Fruit fly (Drosophila melanogaster): ENCODE measurements around the gene CG7376.

Gene CG7376

DNA sequence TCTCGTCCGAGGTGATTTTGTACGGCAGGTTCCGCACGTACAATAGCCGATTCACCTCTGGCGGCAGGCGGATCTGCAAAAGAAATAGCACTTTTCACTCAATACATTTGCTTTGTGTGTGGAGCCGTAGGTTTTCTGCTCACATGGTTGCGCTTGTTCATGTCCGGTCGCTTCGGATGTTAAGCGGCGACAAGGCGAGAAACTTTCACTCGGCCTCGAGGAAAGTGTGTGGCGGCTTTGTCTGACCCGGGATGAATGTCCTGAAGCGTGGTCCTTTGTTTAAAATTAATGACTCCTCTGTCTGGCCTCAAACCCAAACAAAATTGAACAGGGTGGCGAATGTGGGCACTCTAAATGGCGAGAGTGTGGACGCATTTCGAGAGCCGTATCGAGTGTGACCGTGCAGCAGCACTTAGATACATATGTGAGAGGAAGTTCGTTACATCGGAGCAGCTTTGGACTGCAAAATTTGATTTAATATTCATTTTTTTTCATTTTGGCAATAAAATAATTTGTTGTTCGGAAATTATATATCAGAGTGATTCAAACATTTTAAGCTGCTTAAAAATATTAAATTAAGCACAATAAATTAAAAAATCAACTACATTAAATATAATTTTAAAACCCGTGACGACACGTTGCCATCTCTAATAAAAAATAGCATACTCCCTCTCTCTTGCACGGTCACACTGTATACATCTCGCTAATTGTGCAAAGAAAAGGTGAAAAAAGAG, 18.9 kb downstream of the CG7376 start, which contains the start of the genes Sf3b6 and Tnpo (continued):
- TF ChIP-seq trem (tag; optimal IDR thresholded peaks at IDR 0.05) (peak; percentile 85), CG43689 (GFP tag; IDR thresholded peaks at IDR 0.05) (0 out of 2 replicates have a peak, but pooled peaks have one; percentile 12), nerfin-1 (tag; optimal IDR thresholded peaks at IDR 0.05) (peak; percentile 67), chn (GFP tag; optimal IDR thresholded peaks at IDR 0.05) (peak; percentile 66), CG9932 (GFP tag; IDR thresholded peaks at IDR 0.05) (peak; percentile 93), CG34422 (GFP tag; IDR thresholded peaks at IDR 0.05) (peak; percentile 85), pzg (GFP tag; optimal IDR thresholded peaks at IDR 0.05) (peak; percentile 74), CG10267 (tag; optimal IDR thresholded peaks at IDR 0.05) (peak; percentile 80), abd-A (tag; optimal IDR thresholded peaks at IDR 0.05) (no peak), luna (GFP tag; optimal IDR thresholded peaks at IDR 0.05) (peak; percentile 9), Atf3 (GFP tag; optimal IDR thresholded peaks at IDR 0.05) (peak; percentile 58), ewg (GFP tag; optimal IDR thresholded peaks at IDR 0.05) (no peak), ham (GFP tag; IDR thresholded peaks at IDR 0.05) (peak; percentile 49; the same call in 1 of the 2 replicates), otp (GFP tag; IDR thresholded peaks at IDR 0.05) (no peak; the same call in 2 of the 3 replicates), wek (GFP tag; optimal IDR thresholded peaks at IDR 0.05) (no peak), MBD-R2 (GFP tag; IDR thresholded peaks at IDR 0.05) (peak; percentile 79), CG15479 (GFP tag; optimal IDR thresholded peaks at IDR 0.05) (peak; percentile 74), Side (GFP tag; optimal IDR thresholded peaks at IDR 0.05) (no peak), CG4617 (GFP tag; optimal IDR thresholded peaks at IDR 0.05; ENCODE audit: borderline replicate concordance) (peak; percentile 77), Sox100B (GFP tag; optimal IDR thresholded peaks at IDR 0.05) (no peak), schlank (tag; optimal IDR thresholded peaks at IDR 0.05) (peak; percentile 35), TFAM (GFP tag; optimal IDR thresholded peaks at IDR 0.05) (no peak), pan (optimal IDR thresholded peaks at IDR 0.05) (no peak), pan (GFP tag; optimal IDR thresholded peaks at IDR 0.05 in 1 of 2, IDR thresholded peaks at IDR 0.05 in 1 of 2) (peak in 1 of 2 experiments; percentile 80), CG31365 (tag; optimal IDR thresholded peaks at IDR 0.05) (no peak), bcd (GFP tag; optimal IDR thresholded peaks at IDR 0.05) (peak; percentile 85), p53 (GFP tag; optimal IDR thresholded peaks at IDR 0.05) (peak; percentile 35), ac (GFP tag; optimal IDR thresholded peaks at IDR 0.05) (no peak), sna (GFP tag; IDR thresholded peaks at IDR 0.05; ENCODE audit: partially characterized antibody) (peak; percentile 61; the same call in 1 of the 2 replicates), Lhr (GFP tag; optimal IDR thresholded peaks at IDR 0.05) (peak; percentile 78), ase (GFP tag; IDR thresholded peaks at IDR 0.05) (peak; percentile 68), Six4 (GFP tag; optimal IDR thresholded peaks at IDR 0.05) (peak; percentile 71), Atf6 (GFP tag; IDR thresholded peaks at IDR 0.05) (peak; percentile 74), Hmx (GFP tag; optimal IDR thresholded peaks at IDR 0.05) (peak; percentile 68), wor (GFP tag; IDR thresholded peaks at IDR 0.05) (peak; percentile 79), jing (GFP tag; optimal IDR thresholded peaks at IDR 0.05) (no peak), CG1529 (GFP tag; optimal IDR thresholded peaks at IDR 0.05) (peak; percentile 44), sob (GFP tag; IDR thresholded peaks at IDR 0.05) (peak; percentile 83), Ravus (GFP tag; IDR thresholded peaks at IDR 0.05) (no peak; the same call in 1 of the 2 replicates), CG7556 (GFP tag; optimal IDR thresholded peaks at IDR 0.05) (no peak), Atf-2 (GFP tag; optimal IDR thresholded peaks at IDR 0.05) (peak; percentile 55), CG2678 (tag; optimal IDR thresholded peaks at IDR 0.05) (no peak), CG3163 (GFP tag; optimal IDR thresholded peaks at IDR 0.05) (peak; percentile 16), Sox102F (GFP tag; optimal IDR thresholded peaks at IDR 0.05) (no peak), CG6175 (GFP tag; IDR thresholded peaks at IDR 0.05) (peak; percentile 39; the same call in 1 of the 3 replicates), scrt (GFP tag; optimal IDR thresholded peaks at IDR 0.05) (peak; percentile 65), ato (GFP tag; IDR thresholded peaks at IDR 0.05; ENCODE audit: partially characterized antibody) (no peak), CG7271 (tag; optimal IDR thresholded peaks at IDR 0.05) (peak; percentile 54), Dbx (GFP tag; IDR thresholded peaks at IDR 0.05) (peak; percentile 84)
